Fruit fly (Drosophila melanogaster) whole organism, embryonic: Measurements from ENCODE around the gene CG14646.
A peak's percentile ranks its signal among the peaks of the same experiment; 100 is the strongest.

Experiments used
- CG10543 ChIP-seq: fragments of 200-800 bp; sonication (Bioruptor generic); optimal IDR thresholded peaks from 3 replicates; lab custom pipeline; 2017; ENCODE audit warnings: missing biosample characterization, mild to moderate bottlenecking, missing genetic modification characterization, moderate library complexity
- CG11723 ChIP-seq: fragments of 200-800 bp; sonication (Bioruptor generic); optimal IDR thresholded peaks from 2 replicates; lab custom pipeline; 2017; ENCODE audit warnings: missing biosample characterization, mild to moderate bottlenecking, missing genetic modification characterization
- CG12299 ChIP-seq: fragments of 200-800 bp; sonication (Bioruptor generic); optimal IDR thresholded peaks from 2 replicates; lab custom pipeline; 2018; ENCODE audit warnings: missing biosample characterization, mild to moderate bottlenecking, missing genetic modification characterization
- CG12769 ChIP-seq: fragments of 200-800 bp; sonication (Bioruptor generic); optimal IDR thresholded peaks from 2 replicates; lab custom pipeline; 2019; ENCODE audit warnings: missing biosample characterization, mild to moderate bottlenecking, missing genetic modification characterization, moderate library complexity
- CG13894 ChIP-seq: fragments of 200-800 bp; sonication (Bioruptor generic); optimal IDR thresholded peaks from 3 replicates; lab custom pipeline; 2018; ENCODE audit warnings: missing biosample characterization, mild to moderate bottlenecking, missing genetic modification characterization, moderate library complexity
- CG15073 ChIP-seq: fragments of 200-800 bp; sonication (Bioruptor generic); optimal IDR thresholded peaks from 2 replicates; lab custom pipeline; 2016; ENCODE audit warnings: missing biosample characterization, missing genetic modification characterization
- CG15514 ChIP-seq: fragments of 200-800 bp; sonication (Bioruptor generic); optimal IDR thresholded peaks from 3 replicates; lab custom pipeline; 2017; ENCODE audit warnings: missing biosample characterization, missing genetic modification characterization, mild to moderate bottlenecking, moderate library complexity, missing genetic modification reagents
- CG16863 ChIP-seq: fragments of 200-800 bp; sonication (Bioruptor generic); optimal IDR thresholded peaks from 3 replicates; lab custom pipeline; 2016; ENCODE audit warnings: missing biosample characterization, missing genetic modification characterization
- CG18476 ChIP-seq: fragments of 200-800 bp; sonication (Bioruptor generic); optimal IDR thresholded peaks from 2 replicates; lab custom pipeline; 2016; ENCODE audit warnings: missing biosample characterization, mild to moderate bottlenecking, missing genetic modification characterization
- CG2875 ChIP-seq: fragments of 200-800 bp; sonication (Bioruptor generic); optimal IDR thresholded peaks from 2 replicates; lab custom pipeline; 2017; ENCODE audit warnings: missing biosample characterization, mild to moderate bottlenecking, missing genetic modification characterization, missing genetic modification reagents
- CG3407 ChIP-seq: fragments of 200-800 bp; sonication (Bioruptor generic); optimal IDR thresholded peaks from 2 replicates; lab custom pipeline; 2018; ENCODE audit warnings: missing biosample characterization, mild to moderate bottlenecking, missing genetic modification characterization
- CG4282 ChIP-seq: fragments of 200-800 bp; sonication (Bioruptor generic); optimal IDR thresholded peaks from 2 replicates; lab custom pipeline; 2016; ENCODE audit warnings: missing biosample characterization, missing genetic modification characterization
- CG6654 ChIP-seq: fragments of 200-800 bp; sonication (Bioruptor generic); optimal IDR thresholded peaks from 2 replicates; lab custom pipeline; 2017; ENCODE audit warnings: missing biosample characterization, mild to moderate bottlenecking, missing genetic modification characterization
- CG6683 ChIP-seq: fragments of 200-800 bp; sonication (Bioruptor generic); optimal IDR thresholded peaks from 2 replicates; lab custom pipeline; 2017; ENCODE audit warnings: missing biosample characterization, mild to moderate bottlenecking, missing genetic modification characterization, missing genetic modification reagents
- CG6689 ChIP-seq: fragments of 200-800 bp; sonication (Bioruptor generic); IDR thresholded peaks from 2 replicates; pipeline ENCODE4 v1.3.6; 2022; ENCODE audit warnings: missing biosample characterization, missing genetic modification characterization
- CG8765 ChIP-seq: fragments of 200-800 bp; sonication (Bioruptor generic); IDR thresholded peaks from 2 replicates; pipeline ENCODE4 v1.3.6; 2022; ENCODE audit warnings: missing biosample characterization, missing genetic modification characterization
- CG9437 ChIP-seq: fragments of 200-800 bp; sonication (Bioruptor generic); optimal IDR thresholded peaks from 2 replicates; lab custom pipeline; 2018; ENCODE audit warnings: missing biosample characterization, mild to moderate bottlenecking, missing genetic modification characterization
- CG9609 ChIP-seq: fragments of 200-800 bp; sonication (Bioruptor generic); optimal IDR thresholded peaks from 3 replicates; lab custom pipeline; 2016; ENCODE audit warnings: missing biosample characterization, missing genetic modification characterization
- Dfd ChIP-seq, 2 experiments: fragments of >200 bp; optimal IDR thresholded peaks; 2 replicates each; lab custom pipeline; 2017; ENCODE audit warnings: missing biosample characterization in 2 of 2, missing genetic modification characterization in 2 of 2
- Dip3 ChIP-seq: fragments of 200-800 bp; sonication (Bioruptor generic); optimal IDR thresholded peaks from 3 replicates; lab custom pipeline; 2016; ENCODE audit warnings: missing biosample characterization, missing genetic modification characterization
- Dll ChIP-seq: fragments of 200-800 bp; sonication (Bioruptor generic); IDR thresholded peaks from 4 replicates; pipeline ENCODE4 v1.3.6; 2022; ENCODE audit warnings: missing biosample characterization, missing genetic modification characterization; ENCODE audit not compliant: partially characterized antibody
- H2.0 ChIP-seq: fragments of 200-800 bp; sonication (Bioruptor generic); IDR thresholded peaks from 2 replicates; pipeline ENCODE4 v1.3.6; 2022; ENCODE audit warnings: missing biosample characterization, missing genetic modification characterization
- HLH3B ChIP-seq: fragments of 200-800 bp; sonication (Bioruptor generic); IDR thresholded peaks from 2 replicates; pipeline ENCODE4 v1.3.6; 2022; ENCODE audit warnings: missing biosample characterization, missing genetic modification characterization
- Lhr ChIP-seq: fragments of 200-800 bp; sonication (Bioruptor generic); optimal IDR thresholded peaks from 3 replicates; lab custom pipeline; 2017; ENCODE audit warnings: mild to moderate bottlenecking, missing biosample characterization, missing genetic modification reagents, missing genetic modification characterization
- Mad ChIP-seq: fragments of 200-800 bp; sonication (Bioruptor generic); optimal IDR thresholded peaks from 2 replicates; lab custom pipeline; 2016; ENCODE audit warnings: missing biosample characterization, missing genetic modification characterization
- NC2β ChIP-seq: fragments of 200-800 bp; sonication (Bioruptor generic); optimal IDR thresholded peaks from 2 replicates; lab custom pipeline; 2016; ENCODE audit warnings: missing biosample characterization, missing genetic modification characterization
- NfI ChIP-seq: fragments of 200-800 bp; sonication (Bioruptor generic); optimal IDR thresholded peaks from 3 replicates; lab custom pipeline; 2018; ENCODE audit warnings: missing biosample characterization, mild to moderate bottlenecking, missing genetic modification characterization, moderate library complexity
- Oli ChIP-seq: fragments of 200-800 bp; sonication (Bioruptor generic); optimal IDR thresholded peaks from 2 replicates; lab custom pipeline; 2018; ENCODE audit warnings: missing biosample characterization, mild to moderate bottlenecking, missing genetic modification characterization, moderate library complexity
- Ptx1 ChIP-seq: fragments of 200-800 bp; sonication (Bioruptor generic); IDR thresholded peaks from 2 replicates; pipeline ENCODE4 v1.3.6; 2022; ENCODE audit warnings: missing biosample characterization, missing genetic modification characterization
- Tbp ChIP-seq: fragments of >200 bp; optimal IDR thresholded peaks from 2 replicates; lab custom pipeline; 2018; ENCODE audit warnings: missing biosample characterization, missing genetic modification characterization
- Usf ChIP-seq: fragments of 200-800 bp; sonication (Bioruptor generic); optimal IDR thresholded peaks from 2 replicates; lab custom pipeline; 2017; ENCODE audit warnings: missing genotype, missing biosample characterization, missing genetic modification characterization
- ab ChIP-seq: fragments of 200-800 bp; sonication (Bioruptor generic); optimal IDR thresholded peaks from 2 replicates; lab custom pipeline; 2016; ENCODE audit warnings: missing biosample characterization, missing genetic modification characterization
- aop ChIP-seq: fragments of 200-800 bp; sonication (Bioruptor generic); IDR thresholded peaks from 2 replicates; pipeline ENCODE4 v1.3.6; 2022; ENCODE audit warnings: missing biosample characterization, missing genetic modification characterization
- chif ChIP-seq, 2 experiments: fragments of 200-800 bp; sonication (Bioruptor generic); optimal IDR thresholded peaks; 3 replicates each; lab custom pipeline; 2016; ENCODE audit warnings: missing biosample characterization in 2 of 2, missing genetic modification characterization in 2 of 2
- croc ChIP-seq: fragments of 200-800 bp; sonication (Bioruptor generic); conservative IDR thresholded peaks from 3 replicates; pipeline ENCODE4 v1.3.6; 2022; ENCODE audit warnings: missing biosample characterization, missing genetic modification characterization
- emc ChIP-seq: fragments of 200-800 bp; sonication (Bioruptor generic); optimal IDR thresholded peaks from 2 replicates; lab custom pipeline; 2016; ENCODE audit warnings: missing biosample characterization, missing genetic modification characterization
- fd3F ChIP-seq: fragments of 200-800 bp; sonication (Bioruptor generic); optimal IDR thresholded peaks from 2 replicates; lab custom pipeline; 2018; ENCODE audit warnings: missing biosample characterization, mild to moderate bottlenecking, missing genetic modification characterization, moderate library complexity
- insv ChIP-seq, 2 experiments: fragments of 200-800 bp; sonication (Bioruptor generic); optimal IDR thresholded peaks; 3 replicates each; lab custom pipeline; 2016 to 2018; ENCODE audit warnings: missing biosample characterization in 2 of 2, missing genetic modification characterization in 2 of 2
- lola ChIP-seq, 3 experiments: fragments of >200 bp in 2 of 3; fragments of 200-800 bp in 1 of 3; sonication (Bioruptor generic) in 1 of 3; optimal IDR thresholded peaks; 2 replicates each; lab custom pipeline; 2017 to 2019; ENCODE audit warnings: missing biosample characterization in 3 of 3, missing genetic modification characterization in 3 of 3, mild to moderate bottlenecking in 1 of 3, moderate library complexity in 1 of 3
- mld ChIP-seq: fragments of 200-800 bp; sonication (Bioruptor generic); IDR thresholded peaks from 3 replicates; pipeline ENCODE4 v1.3.6; 2022; ENCODE audit warnings: missing biosample characterization, missing genetic modification characterization; ENCODE audit not compliant: partially characterized antibody
- repo ChIP-seq: fragments of 200-800 bp; sonication (Bioruptor generic); optimal IDR thresholded peaks from 2 replicates; lab custom pipeline; 2016; ENCODE audit warnings: missing biosample characterization, missing genetic modification characterization
- row ChIP-seq: fragments of 200-800 bp; sonication (Bioruptor generic); IDR thresholded peaks from 3 replicates; pipeline ENCODE4 v1.3.6; 2022; ENCODE audit warnings: missing biosample characterization, missing genetic modification characterization
- sd ChIP-seq: fragments of 200-800 bp; sonication (Bioruptor generic); optimal IDR thresholded peaks from 3 replicates; lab custom pipeline; 2018; ENCODE audit warnings: missing biosample characterization, mild to moderate bottlenecking, missing genetic modification characterization, moderate library complexity
- sens ChIP-seq: fragments of 200-800 bp; sonication (Bioruptor generic); peaks from one replicate; lab custom pipeline; 2016; ENCODE audit warnings: missing biosample characterization, missing genetic modification characterization
- trem ChIP-seq: fragments of 200-800 bp; optimal IDR thresholded peaks from 3 replicates; lab custom pipeline; 2019; ENCODE audit warnings: missing biosample characterization, mild to moderate bottlenecking, missing genetic modification characterization, moderate library complexity
- tup ChIP-seq: fragments of 200-800 bp; sonication (Bioruptor generic); optimal IDR thresholded peaks from 2 replicates; lab custom pipeline; 2016; ENCODE audit warnings: missing biosample characterization, mild to moderate bottlenecking, missing genetic modification characterization, moderate library complexity
- vfl ChIP-seq: fragments of 200-800 bp; sonication (Bioruptor generic); optimal IDR thresholded peaks from 2 replicates; lab custom pipeline; 2016; ENCODE audit warnings: missing biosample characterization, missing genetic modification characterization
- wdn ChIP-seq: fragments of 200-800 bp; sonication (Bioruptor generic); IDR thresholded peaks from 2 replicates; pipeline ENCODE4 v1.3.6; 2022; ENCODE audit warnings: missing biosample characterization, missing genetic modification characterization
- zfh1 ChIP-seq: fragments of 200-800 bp; sonication (Bioruptor generic); IDR thresholded peaks from 3 replicates; pipeline ENCODE4 v1.3.6; 2022; ENCODE audit warnings: missing biosample characterization, missing genetic modification characterization

The CG14646 gene

DNA sequence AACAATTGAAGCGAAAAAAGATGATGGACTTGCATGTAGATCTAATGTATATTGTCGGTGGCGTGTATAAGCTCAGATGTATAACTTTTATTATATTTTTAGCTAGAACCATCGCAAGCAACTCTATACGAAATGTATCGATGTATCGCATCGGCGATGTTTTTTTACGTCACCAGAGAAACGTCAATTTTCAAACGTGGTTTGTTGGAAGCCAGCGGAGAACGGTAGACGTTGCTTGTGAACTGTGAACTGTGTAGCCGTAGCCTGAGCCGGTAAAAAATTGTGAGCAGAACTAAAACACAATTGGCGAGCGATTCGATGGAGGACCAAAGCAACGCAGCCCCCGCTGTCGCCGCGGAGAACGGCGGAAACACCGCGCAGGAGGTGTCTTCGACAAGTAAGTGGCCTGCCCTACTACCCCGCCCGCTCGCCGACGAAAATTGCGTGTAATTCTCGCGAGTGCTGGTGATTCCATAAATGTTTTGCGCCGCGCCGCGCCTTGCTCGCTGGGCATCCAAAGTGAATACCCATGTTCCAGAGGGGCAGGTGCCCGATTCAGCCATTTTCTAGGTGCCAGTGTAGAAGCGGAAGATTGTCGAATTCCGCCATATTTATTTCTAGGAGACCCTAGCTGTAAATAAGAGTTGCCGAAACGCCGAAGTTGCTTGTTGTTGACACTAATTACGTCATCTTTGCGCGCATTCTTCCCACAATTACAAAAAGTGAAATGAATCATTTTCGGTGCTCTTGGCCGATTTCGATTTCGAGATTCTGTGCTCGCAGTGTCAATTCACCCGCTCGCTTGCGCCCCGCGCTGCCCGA, 12.9 kb downstream of the CG14646 start, which contains the start of gene lost:
lost (plus strand) TSS at position 193 of the 822 bp plus-strand sequence.
- TF ChIP-seq croc (no peak), CG9437 (peak; percentile 98), CG12299 (tag; lab: Kevin White, UChicago) (no peak), Tbp (GFP tag; lab: Kevin White, UChicago) (no peak), aop (GFP tag; lab: Robert Waterston, UW) (no peak), sd (tag; lab: Kevin White, UChicago) (no peak), tup (GFP tag; lab: Kevin White, UChicago) (no peak), Ptx1 (peak; percentile 25; the same call in 1 of the 2 replicates), CG6689 (GFP tag; lab: Robert Waterston, UW) (peak; percentile 38; the same call in 1 of the 2 replicates), Usf (GFP tag; lab: Kevin White, UChicago) (no peak), CG12769 (tag; lab: Kevin White, UChicago) (no peak), trem (tag; lab: Kevin White, UChicago) (peak; percentile 66), row (GFP tag; lab: Robert Waterston, UW) (peak; percentile 80), vfl (GFP tag; lab: Kevin White, UChicago) (no peak), CG18476 (no peak), wdn (GFP tag; lab: Robert Waterston, UW) (peak; percentile 17; the same call in 1 of the 2 replicates), H2.0 (no peak; the same call in 1 of the 2 replicates), CG15073 (GFP tag; lab: Kevin White, UChicago) (no peak), mld (peak; percentile 98), Dll (peak; percentile 97), Mad (GFP tag; lab: Kevin White, UChicago) (no peak), CG10543 (GFP tag; lab: Kevin White, UChicago) (peak; percentile 10), HLH3B (no peak), CG6654 (GFP tag; lab: Kevin White, UChicago) (no peak), CG11723 (peak; percentile 65), ab (GFP tag; lab: Kevin White, UChicago) (no peak), CG8765 (no peak), Dip3 (no peak), Oli (tag; lab: Kevin White, UChicago) (no peak), sens (GFP tag; lab: Kevin White, UChicago) (peak; percentile 84), fd3F (GFP tag; lab: Kevin White, UChicago) (peak; percentile 54), lola (GFP tag; optimal IDR thresholded peaks at IDR 0.05; lab: Kevin White, UChicago) (no peak), CG16863 (GFP tag; lab: Kevin White, UChicago) (peak; percentile 17), Lhr (GFP tag; lab: Kevin White, UChicago) (peak; percentile 70), CG6683 (no peak), CG3407 (no peak), CG15514 (GFP tag; lab: Kevin White, UChicago) (peak; percentile 75), repo (GFP tag; lab: Kevin White, UChicago) (no peak), emc (GFP tag; lab: Kevin White, UChicago) (no peak), CG4282 (GFP tag; lab: Kevin White, UChicago) (no peak), Dfd (GFP tag; optimal IDR thresholded peaks at IDR 0.05; lab: Kevin White, UChicago) (no peak), CG9609 (GFP tag; lab: Kevin White, UChicago) (no peak), CG2875 (no peak), insv (GFP tag; optimal IDR thresholded peaks at IDR 0.05; lab: Kevin White, UChicago) (no peak), CG13894 (tag; lab: Kevin White, UChicago) (peak; percentile 61), chif (GFP tag; optimal IDR thresholded peaks at IDR 0.05; lab: Kevin White, UChicago) (no peak), NC2β (GFP tag; lab: Kevin White, UChicago) (no peak), NfI (no peak), zfh1 (GFP tag; lab: Robert Waterston, UW) (0 out of 3 replicates have a peak, but pooled peaks have one; percentile 29)
